Fruit fly (Drosophila melanogaster): ENCODE data around the gene msl-2.

- TF ChIP-seq N (GFP tag; optimal IDR thresholded peaks at IDR 0.05) (no peak), psq (GFP tag; optimal IDR thresholded peaks at IDR 0.05) (no peak), usp (GFP tag; optimal IDR thresholded peaks at IDR 0.05) (no peak), CG32264 (GFP tag; optimal IDR thresholded peaks at IDR 0.05) (no peak), OdsH (GFP tag; optimal IDR thresholded peaks at IDR 0.05) (no peak)
These were observed 19.6 kb upstream of the msl-2 start for dm6 chr2L:3485506-3485905.

Measured in whole organism, wandering third instar larva.